Worm (Caenorhabditis elegans) whole organism, mixed stage, embryonic: Measurements from ENCODE around the gene Y58A7A.1.

Experiments used
- M03D4.4 ChIP-seq: sonication (generic microtip); optimal IDR thresholded peaks from 2 replicates; lab custom pipeline; 2017; ENCODE audit warnings: mild to moderate bottlenecking, missing genetic modification characterization, missing compliant biosample characterization
- bed-3 ChIP-seq: fragments of 200-800 bp; sonication (Bioruptor generic); optimal IDR thresholded peaks from 3 replicates; lab custom pipeline; 2018; ENCODE audit warnings: mild to moderate bottlenecking, missing genetic modification characterization, moderate library complexity, missing compliant biosample characterization
- blmp-1 ChIP-seq: fragments of 150-350 bp; optimal IDR thresholded peaks from 2 replicates; lab custom pipeline; 2014; ENCODE audit warnings: missing biosample characterization, missing genetic modification characterization
- ceh-39 ChIP-seq: fragments of 150-350 bp; optimal IDR thresholded peaks from 2 replicates; lab custom pipeline; 2014; ENCODE audit warnings: missing biosample characterization, missing genetic modification characterization
- ceh-43 ChIP-seq: fragments of 200-800 bp; sonication (Bioruptor generic); optimal IDR thresholded peaks from 2 replicates; lab custom pipeline; 2018; ENCODE audit warnings: mild to moderate bottlenecking, missing genetic modification characterization, moderate library complexity, missing compliant biosample characterization
- ceh-83 ChIP-seq: fragments of 200-800 bp; sonication (Bioruptor generic); optimal IDR thresholded peaks from 2 replicates; lab custom pipeline; 2018; ENCODE audit warnings: mild to moderate bottlenecking, missing genetic modification characterization, missing compliant biosample characterization
- ces-1 ChIP-seq: fragments of 150-350 bp; optimal IDR thresholded peaks from 2 replicates; lab custom pipeline; 2014; ENCODE audit warnings: missing biosample characterization, missing genetic modification reagents, missing genetic modification characterization
- cnd-1 ChIP-seq: fragments of 200-800 bp; sonication (Bioruptor generic); optimal IDR thresholded peaks from 2 replicates; lab custom pipeline; 2018; ENCODE audit warnings: mild to moderate bottlenecking, missing genetic modification characterization, missing compliant biosample characterization
- drap-1 ChIP-seq: fragments of 200-800 bp; sonication (Bioruptor generic); optimal IDR thresholded peaks from 3 replicates; lab custom pipeline; 2018; ENCODE audit warnings: mild to moderate bottlenecking, missing genetic modification characterization, missing compliant biosample characterization
- elt-3 ChIP-seq: fragments of 150-350 bp; optimal IDR thresholded peaks from 2 replicates; lab custom pipeline; 2014; ENCODE audit warnings: missing biosample characterization, missing genetic modification characterization
- flh-1 ChIP-seq: fragments of 200-800 bp; sonication (Bioruptor generic); optimal IDR thresholded peaks from 2 replicates; lab custom pipeline; 2018; ENCODE audit warnings: mild to moderate bottlenecking, missing genetic modification characterization, moderate library complexity, missing compliant biosample characterization
- ham-2 ChIP-seq: fragments of 200-800 bp; sonication (Bioruptor generic); optimal IDR thresholded peaks from 2 replicates; lab custom pipeline; 2018; ENCODE audit warnings: mild to moderate bottlenecking, missing genetic modification characterization, missing compliant biosample characterization
- hlh-1 ChIP-seq: fragments of 150-350 bp; optimal IDR thresholded peaks from 2 replicates; lab custom pipeline; 2014; ENCODE audit warnings: missing biosample characterization, missing genetic modification reagents, missing genetic modification characterization
- lin-13 ChIP-seq: fragments of 150-350 bp; optimal IDR thresholded peaks from 2 replicates; lab custom pipeline; 2014; ENCODE audit warnings: missing biosample characterization, missing genetic modification characterization
- lin-32 ChIP-seq: fragments of 200-800 bp; sonication (Bioruptor generic); optimal IDR thresholded peaks from 2 replicates; lab custom pipeline; 2018; ENCODE audit warnings: mild to moderate bottlenecking, missing genetic modification characterization, missing compliant biosample characterization
- lsy-2 ChIP-seq: fragments of 150-350 bp; optimal IDR thresholded peaks from 2 replicates; lab custom pipeline; 2014; ENCODE audit warnings: missing biosample characterization, missing genetic modification characterization
- mab-5 ChIP-seq: fragments of 150-350 bp; optimal IDR thresholded peaks from 2 replicates; lab custom pipeline; 2014; ENCODE audit warnings: missing biosample characterization, missing genetic modification characterization
- mep-1 ChIP-seq: fragments of 150-350 bp; optimal IDR thresholded peaks from 2 replicates; lab custom pipeline; 2017; ENCODE audit warnings: missing biosample characterization, missing genetic modification reagents, missing genetic modification characterization, inconsistent platforms
- mls-2 ChIP-seq: sonication (generic microtip); optimal IDR thresholded peaks from 2 replicates; lab custom pipeline; 2016; ENCODE audit warnings: mild to moderate bottlenecking, missing genetic modification characterization, moderate library complexity, missing compliant biosample characterization
- nhr-12 ChIP-seq: fragments of 150-350 bp; optimal IDR thresholded peaks from 2 replicates; lab custom pipeline; 2014; ENCODE audit warnings: missing biosample characterization, missing genetic modification characterization
- nhr-2 ChIP-seq: fragments of 150-350 bp; optimal IDR thresholded peaks from 2 replicates; lab custom pipeline; 2014; ENCODE audit warnings: missing biosample characterization, missing genetic modification characterization
- nhr-237 ChIP-seq: fragments of 150-350 bp; optimal IDR thresholded peaks from 2 replicates; lab custom pipeline; 2014; ENCODE audit warnings: missing biosample characterization, missing genetic modification characterization
- nhr-28 ChIP-seq: fragments of 150-350 bp; optimal IDR thresholded peaks from 2 replicates; lab custom pipeline; 2014; ENCODE audit warnings: missing biosample characterization, missing genetic modification characterization
- pha-4 ChIP-seq: fragments of 150-350 bp; optimal IDR thresholded peaks from 2 replicates; lab custom pipeline; 2018; ENCODE audit warnings: missing biosample characterization, missing genetic modification reagents, missing genetic modification characterization
- snpc-4 ChIP-seq: fragments of 150-350 bp; optimal IDR thresholded peaks from 2 replicates; lab custom pipeline; 2014; ENCODE audit warnings: missing biosample characterization, missing genetic modification characterization
- sptf-1 ChIP-seq: sonication (generic microtip); optimal IDR thresholded peaks from 2 replicates; lab custom pipeline; 2017; ENCODE audit warnings: mild to moderate bottlenecking, missing genetic modification characterization, moderate library complexity, missing compliant biosample characterization
- tbx-8 ChIP-seq: fragments of 200-800 bp; sonication (Bioruptor generic); optimal IDR thresholded peaks from 2 replicates; lab custom pipeline; 2018; ENCODE audit warnings: mild to moderate bottlenecking, missing genetic modification characterization, moderate library complexity, missing compliant biosample characterization
- unc-39 ChIP-seq: fragments of 150-350 bp; optimal IDR thresholded peaks from 2 replicates; lab custom pipeline; 2014; ENCODE audit warnings: missing biosample characterization, missing genetic modification characterization
- unc-62 ChIP-seq: fragments of 150-350 bp; optimal IDR thresholded peaks from 2 replicates; lab custom pipeline; 2014; ENCODE audit warnings: missing biosample characterization, missing genetic modification reagents, missing genetic modification characterization
- zip-8 ChIP-seq: fragments of 150-350 bp; optimal IDR thresholded peaks from 2 replicates; lab custom pipeline; 2014; ENCODE audit warnings: missing biosample characterization, missing genetic modification characterization
- ztf-11 ChIP-seq: fragments of 150-350 bp; optimal IDR thresholded peaks from 2 replicates; lab custom pipeline; 2014; ENCODE audit warnings: missing biosample characterization, missing genetic modification characterization

Gene Y58A7A.1

ce11 chrV:5086919-5087404 is 17.6 kb upstream of the Y58A7A.1 start, which contains the start of gene Y58A7A.5:
Gene Y58A7A.5 (minus strand): TSS chrV:5086969.
- TF ChIP-seq ztf-11 (tag; lab: Kevin White, UChicago) (no peak), zip-8 (tag; lab: Kevin White, UChicago) (peak; percentile 15)

ce11 chrV:5084957-5085465 is 15.7 kb upstream of the Y58A7A.1 start, which contains the start of gene Y58A7A.4:
Gene Y58A7A.4 (minus strand): TSS chrV:5085007.
- TF ChIP-seq lsy-2 = no peak
- no peak for TF ChIP-seq zip-8 (tag; lab: Kevin White, UChicago)
- TF ChIP-seq nhr-12 (tag; lab: Kevin White, UChicago) = no peak
- no peak for TF ChIP-seq ceh-43
- TF ChIP-seq snpc-4 (tag; lab: Kevin White, UChicago) = no peak
- no peak for TF ChIP-seq ces-1
- TF ChIP-seq nhr-28 (tag; lab: Kevin White, UChicago) = no peak
- no peak for TF ChIP-seq lin-32 (GFP tag; lab: Kevin White, UChicago)
- TF ChIP-seq nhr-237 (tag; lab: Kevin White, UChicago) = no peak
- TF ChIP-seq ztf-11 (tag; lab: Kevin White, UChicago) = no peak
- no peak for TF ChIP-seq tbx-8 (GFP tag; lab: Kevin White, UChicago)
- TF ChIP-seq unc-62 (GFP tag; lab: Kevin White, UChicago) = no peak
- no peak for TF ChIP-seq pha-4 (tag; lab: Kevin White, UChicago)

DNA sequence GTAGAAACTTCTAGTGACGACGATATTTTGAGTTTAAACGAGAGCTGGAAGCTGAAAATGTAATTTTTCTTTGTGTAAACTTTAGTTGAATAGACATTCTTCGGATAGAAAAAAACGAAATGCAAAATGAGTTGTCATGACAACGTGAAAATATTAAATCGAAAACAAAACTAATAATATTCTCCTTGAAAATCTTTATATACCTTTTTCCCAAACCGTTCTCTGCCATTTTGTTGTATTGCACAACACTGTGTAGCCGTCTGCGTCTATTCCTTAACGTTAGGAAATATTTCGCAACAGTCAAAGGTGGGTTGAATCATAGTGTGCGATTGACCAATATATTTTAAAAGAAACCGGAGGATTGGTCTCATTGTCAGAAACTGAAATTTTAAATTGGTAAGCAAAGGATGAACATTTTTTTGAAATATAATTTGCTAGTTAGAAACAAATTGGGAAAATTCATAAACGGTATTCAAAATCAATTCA is 11.6 kb upstream of the Y58A7A.1 start, which contains the start of gene Y58A7A.3:
Gene Y58A7A.3 (minus strand): TSS at position 51 of the 486 bp plus-strand sequence.
- TF ChIP-seq elt-3 (tag; lab: Kevin White, UChicago) (peak; percentile 86), drap-1 (GFP tag; lab: Kevin White, UChicago) (no peak), pha-4 (tag; lab: Kevin White, UChicago) (no peak), hlh-1 (tag; lab: Kevin White, UChicago) (no peak), zip-8 (tag; lab: Kevin White, UChicago) (peak; percentile 1), flh-1 (GFP tag; lab: Kevin White, UChicago) (no peak)

DNA sequence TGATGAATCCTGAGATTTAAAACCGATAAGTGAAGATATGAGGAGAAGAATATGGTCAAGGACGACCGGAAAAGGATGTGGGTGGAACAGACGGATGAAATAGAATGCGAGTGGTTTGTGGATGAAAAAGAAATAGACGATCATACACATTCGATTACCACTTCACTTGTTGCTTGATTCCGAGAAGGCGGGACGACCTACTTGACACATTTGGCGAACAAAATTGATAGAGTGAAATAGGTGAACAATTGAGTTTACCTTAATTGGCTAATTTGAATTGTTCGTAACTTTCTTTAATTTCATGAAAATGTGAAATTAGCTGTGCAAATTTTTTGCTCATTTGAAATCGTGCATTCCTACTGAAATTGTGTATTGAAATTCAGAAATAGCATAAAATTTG is 2.7 kb upstream of the Y58A7A.1 start, which contains the start of gene Y58A7A.2:
Gene Y58A7A.2 (minus strand): TSS at position 101 of the 400 bp plus-strand sequence.
- TF ChIP-seq zip-8 (tag; lab: Kevin White, UChicago) (no peak), snpc-4 (tag; lab: Kevin White, UChicago) (no peak), unc-62 (GFP tag; lab: Kevin White, UChicago) (no peak), elt-3 (tag; lab: Kevin White, UChicago) (no peak), sptf-1 (tag; lab: Kevin White, UChicago) (no peak), hlh-1 (tag; lab: Kevin White, UChicago) (no peak), drap-1 (GFP tag; lab: Kevin White, UChicago) (no peak), bed-3 (GFP tag; lab: Kevin White, UChicago) (no peak), cnd-1 (no peak), ces-1 (no peak), unc-39 (tag; lab: Kevin White, UChicago) (no peak), ham-2 (GFP tag; lab: Kevin White, UChicago) (no peak), nhr-12 (tag; lab: Kevin White, UChicago) (no peak), mep-1 (tag; lab: Kevin White, UChicago) (no peak), lin-32 (GFP tag; lab: Kevin White, UChicago) (no peak), ceh-43 (no peak), ztf-11 (tag; lab: Kevin White, UChicago) (no peak)

ce11 chrV:5067390-5067789 is 1.9 kb downstream of the Y58A7A.1 start:
- TF ChIP-seq ceh-39 = no peak
- TF ChIP-seq lin-32 (GFP tag; lab: Kevin White, UChicago) = no peak
- TF ChIP-seq blmp-1 = no peak
- no peak for TF ChIP-seq lsy-2
- TF ChIP-seq tbx-8 (GFP tag; lab: Kevin White, UChicago) = no peak
- TF ChIP-seq mls-2 (tag; lab: Kevin White, UChicago) = no peak
- no peak for TF ChIP-seq snpc-4 (tag; lab: Kevin White, UChicago)

ce11 chrV:5064761-5065421 is 4.4 kb downstream of the Y58A7A.1 start, which contains the start of gene mlk-1:
Gene mlk-1 (minus strand): TSS chrV:5064811.
- TF ChIP-seq pha-4 (tag; lab: Kevin White, UChicago) = no peak
- no peak for TF ChIP-seq drap-1 (GFP tag; lab: Kevin White, UChicago)
- TF ChIP-seq cnd-1 = no peak
- no peak for TF ChIP-seq zip-8 (tag; lab: Kevin White, UChicago)
- TF ChIP-seq ces-1 = peak; percentile 17
- TF ChIP-seq mab-5 (tag; lab: Kevin White, UChicago) = no peak
- TF ChIP-seq ceh-39 = no peak
- TF ChIP-seq lsy-2 = no peak
- no peak for TF ChIP-seq nhr-12 (tag; lab: Kevin White, UChicago)
- TF ChIP-seq sptf-1 (tag; lab: Kevin White, UChicago) = no peak
- TF ChIP-seq ceh-83 (GFP tag; lab: Kevin White, UChicago) = no peak
- TF ChIP-seq unc-39 (tag; lab: Kevin White, UChicago) = no peak
- no peak for TF ChIP-seq nhr-28 (tag; lab: Kevin White, UChicago)
- TF ChIP-seq hlh-1 (tag; lab: Kevin White, UChicago) = no peak
- no peak for TF ChIP-seq lin-32 (GFP tag; lab: Kevin White, UChicago)
- TF ChIP-seq mep-1 (tag; lab: Kevin White, UChicago) = peak; percentile 28
- TF ChIP-seq lin-13 (tag; lab: Kevin White, UChicago) = no peak
- TF ChIP-seq blmp-1 = no peak
- TF ChIP-seq tbx-8 (GFP tag; lab: Kevin White, UChicago) = no peak
- no peak for TF ChIP-seq M03D4.4 (tag; lab: Kevin White, UChicago)
- TF ChIP-seq snpc-4 (tag; lab: Kevin White, UChicago) = no peak
- TF ChIP-seq ham-2 (GFP tag; lab: Kevin White, UChicago) = peak; percentile 66
- no peak for TF ChIP-seq bed-3 (GFP tag; lab: Kevin White, UChicago)
- TF ChIP-seq ztf-11 (tag; lab: Kevin White, UChicago) = no peak
- no peak for TF ChIP-seq ceh-43
- TF ChIP-seq unc-62 (GFP tag; lab: Kevin White, UChicago) = no peak
- TF ChIP-seq flh-1 (GFP tag; lab: Kevin White, UChicago) = no peak
- no peak for TF ChIP-seq nhr-2 (tag; lab: Kevin White, UChicago)
- TF ChIP-seq nhr-237 (tag; lab: Kevin White, UChicago) = peak; percentile 36
